Worm (Caenorhabditis elegans) whole organism, L3 larva: Measurements from ENCODE around the gene Y51A2B.2.

Experiments used
- ZK546.5 ChIP-seq: sonication (generic microtip); optimal IDR thresholded peaks from 2 replicates; lab custom pipeline; 2017; ENCODE audit warnings: missing biosample characterization, missing genetic modification characterization
- aly-2 ChIP-seq: fragments of 150-350 bp; optimal IDR thresholded peaks from 2 replicates; lab custom pipeline; 2014; ENCODE audit warnings: missing biosample characterization, missing genetic modification characterization
- ama-1 ChIP-seq: fragments of 150-350 bp; optimal IDR thresholded peaks from 2 replicates; lab custom pipeline; 2018
- ceh-82 ChIP-seq: fragments of 150-350 bp; optimal IDR thresholded peaks from 2 replicates; lab custom pipeline; 2014; ENCODE audit warnings: missing biosample characterization, missing genetic modification characterization
- ceh-9 ChIP-seq: sonication (generic microtip); optimal IDR thresholded peaks from 2 replicates; lab custom pipeline; 2018; ENCODE audit warnings: missing biosample characterization, missing genetic modification characterization
- egl-5 ChIP-seq: fragments of 150-350 bp; optimal IDR thresholded peaks from 2 replicates; lab custom pipeline; 2017; ENCODE audit warnings: missing biosample characterization, missing genetic modification reagents, missing genetic modification characterization, inconsistent platforms
- elt-1 ChIP-seq: fragments of 150-350 bp; optimal IDR thresholded peaks from 2 replicates; lab custom pipeline; 2014; ENCODE audit warnings: missing biosample characterization, missing genetic modification characterization
- elt-2 ChIP-seq: sonication (generic microtip); optimal IDR thresholded peaks from 2 replicates; lab custom pipeline; 2016; ENCODE audit warnings: missing genetic modification reagents, mild to moderate bottlenecking, missing genetic modification characterization, missing compliant biosample characterization
- jun-1 ChIP-seq: fragments of 150-350 bp; optimal IDR thresholded peaks from 2 replicates; lab custom pipeline; 2014; ENCODE audit warnings: missing biosample characterization, missing genetic modification reagents, missing genetic modification characterization
- lin-15B ChIP-seq: fragments of 150-350 bp; optimal IDR thresholded peaks from 2 replicates; lab custom pipeline; 2014; ENCODE audit warnings: missing biosample characterization, missing genetic modification characterization
- lin-39 ChIP-seq: fragments of 150-350 bp; optimal IDR thresholded peaks from 2 replicates; lab custom pipeline; 2018; ENCODE audit warnings: missing biosample characterization, missing genetic modification reagents, missing genetic modification characterization
- lsy-12 ChIP-seq: sonication (generic microtip); optimal IDR thresholded peaks from 2 replicates; lab custom pipeline; 2016; ENCODE audit warnings: mild to moderate bottlenecking, missing genetic modification characterization, missing compliant biosample characterization
- mdl-1 ChIP-seq: fragments of 150-350 bp; optimal IDR thresholded peaks from 2 replicates; lab custom pipeline; 2014; ENCODE audit warnings: missing biosample characterization, missing genetic modification characterization
- mml-1 ChIP-seq: fragments of 150-350 bp; sonication (generic microtip); optimal IDR thresholded peaks from 3 replicates; lab custom pipeline; 2014; ENCODE audit warnings: missing biosample characterization, missing genetic modification characterization
- nfya-1 ChIP-seq: sonication (generic microtip); optimal IDR thresholded peaks from 2 replicates; lab custom pipeline; 2017; ENCODE audit warnings: missing genetic modification characterization, mild to moderate bottlenecking, missing compliant biosample characterization, antibody characterized with exemption, moderate library complexity; ENCODE audit not compliant: insufficient read depth
- nhr-11 ChIP-seq: fragments of 150-350 bp; optimal IDR thresholded peaks from 2 replicates; lab custom pipeline; 2014; ENCODE audit warnings: missing biosample characterization, missing genetic modification characterization
- nhr-12 ChIP-seq: fragments of 150-350 bp; optimal IDR thresholded peaks from 2 replicates; lab custom pipeline; 2014; ENCODE audit warnings: missing biosample characterization, missing genetic modification characterization
- nhr-23 ChIP-seq: fragments of 150-350 bp; optimal IDR thresholded peaks from 2 replicates; lab custom pipeline; 2014; ENCODE audit warnings: missing biosample characterization, missing genetic modification reagents, missing genetic modification characterization
- nhr-237 ChIP-seq: fragments of 150-350 bp; optimal IDR thresholded peaks from 2 replicates; lab custom pipeline; 2014; ENCODE audit warnings: missing biosample characterization, missing genetic modification characterization
- nhr-25 ChIP-seq: sonication (generic microtip); optimal IDR thresholded peaks from 2 replicates; lab custom pipeline; 2017; ENCODE audit warnings: missing biosample characterization, missing genetic modification characterization
- nhr-28 ChIP-seq: fragments of 150-350 bp; optimal IDR thresholded peaks from 2 replicates; lab custom pipeline; 2014; ENCODE audit warnings: missing biosample characterization, missing genetic modification characterization
- nhr-43 ChIP-seq: sonication (generic microtip); optimal IDR thresholded peaks from 2 replicates; lab custom pipeline; 2016; ENCODE audit warnings: mild to moderate bottlenecking, missing genetic modification characterization, missing compliant biosample characterization; ENCODE audit not compliant: poor library complexity, severe bottlenecking
- nhr-67 ChIP-seq: fragments of 150-350 bp; optimal IDR thresholded peaks from 2 replicates; lab custom pipeline; 2014; ENCODE audit warnings: missing biosample characterization, missing genetic modification characterization
- nhr-76 ChIP-seq: fragments of 150-350 bp; sonication (generic microtip); optimal IDR thresholded peaks from 5 replicates; lab custom pipeline; 2014; ENCODE audit warnings: missing biosample characterization, missing genetic modification characterization
- nhr-77 ChIP-seq: fragments of 150-350 bp; optimal IDR thresholded peaks from 2 replicates; lab custom pipeline; 2014; ENCODE audit warnings: missing biosample characterization, missing genetic modification characterization
- pha-4 ChIP-seq: fragments of 150-350 bp; optimal IDR thresholded peaks from 2 replicates; lab custom pipeline; 2014; ENCODE audit warnings: missing biosample characterization, missing genetic modification reagents, missing genetic modification characterization
- pqm-1 ChIP-seq: fragments of 150-350 bp; optimal IDR thresholded peaks from 2 replicates; lab custom pipeline; 2017; ENCODE audit warnings: missing biosample characterization, missing genetic modification characterization, inconsistent platforms
- sea-2 ChIP-seq: fragments of 150-350 bp; sonication (generic microtip); optimal IDR thresholded peaks from 4 replicates; lab custom pipeline; 2014; ENCODE audit warnings: missing biosample characterization, missing genetic modification reagents, missing genetic modification characterization
- skn-1 ChIP-seq: fragments of 150-350 bp; optimal IDR thresholded peaks from 2 replicates; lab custom pipeline; 2014; ENCODE audit warnings: missing biosample characterization, missing genetic modification characterization
- snpc-4 ChIP-seq: fragments of 150-350 bp; optimal IDR thresholded peaks from 2 replicates; lab custom pipeline; 2014; ENCODE audit warnings: missing biosample characterization, missing genetic modification characterization
- unc-39 ChIP-seq: sonication (generic microtip); optimal IDR thresholded peaks from 4 replicates; lab custom pipeline; 2017; ENCODE audit warnings: missing biosample characterization, missing genetic modification characterization
- unc-62 ChIP-seq: fragments of 150-350 bp; sonication (generic microtip); optimal IDR thresholded peaks from 4 replicates; lab custom pipeline; 2014; ENCODE audit warnings: missing biosample characterization, missing genetic modification reagents, missing genetic modification characterization
- zag-1 ChIP-seq: fragments of 150-350 bp; optimal IDR thresholded peaks from 2 replicates; lab custom pipeline; 2014; ENCODE audit warnings: missing biosample characterization, missing genetic modification characterization
- ztf-4 ChIP-seq: fragments of 150-350 bp; optimal IDR thresholded peaks from 2 replicates; lab custom pipeline; 2014; ENCODE audit warnings: missing biosample characterization, missing genetic modification characterization

Y51A2B.2 gene

ce11 chrV:18355742-18356141 is 18.6 kb upstream of the Y51A2B.2 start, which contains the start of gene C08E8.2:
Gene C08E8.2 (minus strand): TSS chrV:18355842.
- TF ChIP-seq ceh-82, result no peak
- no peak for TF ChIP-seq skn-1 (tag; lab: Kevin White, UChicago)
- no peak for TF ChIP-seq nfya-1
- TF ChIP-seq nhr-43 (tag; lab: Kevin White, UChicago), result no peak
- no peak for TF ChIP-seq nhr-23 (tag; lab: Kevin White, UChicago)
- no peak for TF ChIP-seq ztf-4 (tag; lab: Kevin White, UChicago)
- no peak for TF ChIP-seq sea-2
- no peak for TF ChIP-seq elt-1
- no peak for TF ChIP-seq jun-1 (tag; lab: Kevin White, UChicago)
- no peak for TF ChIP-seq lin-15B (tag; lab: Kevin White, UChicago)
- TF ChIP-seq nhr-237 (tag; lab: Kevin White, UChicago), result no peak
- TF ChIP-seq nhr-12 (tag; lab: Kevin White, UChicago), result no peak

DNA sequence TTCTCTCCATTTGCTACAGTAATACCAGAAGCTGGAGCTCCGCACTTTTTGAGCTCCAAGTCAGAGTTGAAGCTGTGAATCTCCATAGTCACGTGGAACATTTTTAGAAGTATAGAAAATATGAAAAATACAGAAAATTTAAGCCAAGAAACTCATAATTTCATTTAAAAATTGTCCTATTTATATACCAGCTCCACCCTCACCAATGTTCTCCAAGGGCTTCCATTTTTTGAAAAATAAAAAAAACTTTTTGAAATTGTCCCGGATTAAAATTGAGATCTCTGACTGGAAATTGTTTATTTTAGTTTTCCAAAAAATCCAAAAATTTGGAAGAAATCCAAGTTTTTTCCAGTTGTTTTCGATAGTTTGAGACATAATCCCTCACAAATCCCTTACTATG is 14.4 kb upstream of the Y51A2B.2 start, which contains the start of gene C08E8.5:
C08E8.5 (minus strand) TSS at position 101 of the 400 bp plus-strand sequence.
- no peak for TF ChIP-seq lsy-12 (tag; lab: Kevin White, UChicago)
- TF ChIP-seq zag-1 (tag; lab: Kevin White, UChicago), result no peak
- TF ChIP-seq elt-2 (tag; lab: Kevin White, UChicago), result no peak
- no peak for TF ChIP-seq snpc-4 (tag; lab: Kevin White, UChicago)
- TF ChIP-seq aly-2 (tag; lab: Kevin White, UChicago), result no peak
- no peak for TF ChIP-seq nhr-67 (tag; lab: Kevin White, UChicago)
- no peak for TF ChIP-seq lin-15B (tag; lab: Kevin White, UChicago)
- TF ChIP-seq pha-4 (tag; lab: Kevin White, UChicago), result no peak
- no peak for TF ChIP-seq nhr-76 (tag; lab: Kevin White, UChicago)
- no peak for TF ChIP-seq egl-5 (tag; lab: Kevin White, UChicago)
- no peak for TF ChIP-seq ztf-4 (tag; lab: Kevin White, UChicago)
- no peak for TF ChIP-seq mdl-1
- no peak for TF ChIP-seq nhr-12 (tag; lab: Kevin White, UChicago)
- no peak for TF ChIP-seq unc-39 (tag; lab: Kevin White, UChicago)
- TF ChIP-seq nhr-77 (tag; lab: Kevin White, UChicago), result no peak
- no peak for TF ChIP-seq skn-1 (tag; lab: Kevin White, UChicago)

- TF ChIP-seq ztf-4 (tag; lab: Kevin White, UChicago) (no peak), elt-2 (tag; lab: Kevin White, UChicago) (no peak)
Measured at ce11 chrV:18362402-18362801, 11.9 kb upstream of the Y51A2B.2 start, which contains the start of gene C08E8.1. Gene C08E8.1 (minus strand): TSS chrV:18362502.

DNA sequence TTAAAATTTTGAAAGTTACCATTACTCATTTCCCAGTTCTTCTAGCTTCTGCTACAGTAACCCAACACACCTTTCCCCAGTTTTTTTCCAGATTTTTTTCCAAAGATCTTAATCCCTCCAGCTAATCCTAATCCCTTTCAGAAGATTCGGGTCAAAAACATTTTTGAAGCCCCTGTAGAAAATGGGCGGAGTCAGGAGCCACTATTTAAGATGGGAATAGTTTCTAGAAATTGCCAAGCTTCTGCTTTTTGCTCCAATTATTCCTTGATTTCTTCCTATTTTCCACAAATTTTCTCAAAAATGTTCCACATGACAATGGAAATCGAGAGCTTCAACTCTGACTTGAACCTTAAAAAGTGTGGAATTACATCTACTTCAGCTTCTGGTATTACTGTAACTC is 9.7 kb upstream of the Y51A2B.2 start, which contains the start of gene C08E8.9:
C08E8.9 (plus strand) TSS at position 301 of the 400 bp plus-strand sequence.
- TF ChIP-seq nhr-23 (tag; lab: Kevin White, UChicago) (no peak), nhr-28 (no peak), ceh-82 (no peak), nhr-25 (tag; lab: Kevin White, UChicago) (no peak), ztf-4 (tag; lab: Kevin White, UChicago) (no peak), ama-1 (no peak), lin-39 (tag; lab: Kevin White, UChicago) (no peak), lsy-12 (tag; lab: Kevin White, UChicago) (no peak), elt-2 (tag; lab: Kevin White, UChicago) (no peak), elt-1 (no peak), pha-4 (tag; lab: Kevin White, UChicago) (no peak)

DNA sequence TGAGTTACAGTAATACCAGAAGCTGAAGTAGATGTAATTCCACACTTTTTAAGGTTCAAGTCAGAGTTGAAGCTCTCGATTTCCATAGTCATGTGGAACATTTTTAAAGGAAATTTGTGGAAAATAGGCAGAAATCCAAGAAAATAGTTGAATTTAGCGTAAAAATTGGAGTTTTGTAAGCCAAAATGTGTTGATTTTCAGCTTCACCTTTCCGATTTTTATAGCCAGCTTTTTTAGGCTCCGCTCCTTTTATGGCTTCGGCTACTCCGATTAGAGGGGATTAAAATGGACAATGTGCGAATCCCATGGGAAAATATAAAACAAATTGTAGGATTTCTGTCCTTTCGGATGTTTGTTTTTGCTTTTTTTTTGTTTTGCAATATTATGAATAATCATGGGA is 6.0 kb upstream of the Y51A2B.2 start, which contains the start of gene C08E8.6:
C08E8.6 (minus strand) TSS at position 101 of the 400 bp plus-strand sequence.
- TF ChIP-seq ZK546.5 (tag; lab: Kevin White, UChicago) (no peak), nhr-28 (no peak), ceh-9 (tag; lab: Kevin White, UChicago) (no peak), nhr-11 (tag; lab: Kevin White, UChicago) (no peak), lin-39 (tag; lab: Kevin White, UChicago) (no peak), elt-1 (no peak), egl-5 (tag; lab: Kevin White, UChicago) (no peak), unc-39 (tag; lab: Kevin White, UChicago) (no peak), pqm-1 (tag; lab: Kevin White, UChicago) (no peak), zag-1 (tag; lab: Kevin White, UChicago) (no peak), snpc-4 (tag; lab: Kevin White, UChicago) (no peak), sea-2 (no peak), unc-62 (GFP tag; lab: Kevin White, UChicago) (no peak), mml-1 (tag; lab: Kevin White, UChicago) (no peak), nhr-67 (tag; lab: Kevin White, UChicago) (no peak)
